Worm (Caenorhabditis elegans): ENCODE measurements around the gene cnnm-2.
A peak's percentile ranks its signal among the peaks of the same experiment; 100 is the strongest.

The cnnm-2 gene

DNA sequence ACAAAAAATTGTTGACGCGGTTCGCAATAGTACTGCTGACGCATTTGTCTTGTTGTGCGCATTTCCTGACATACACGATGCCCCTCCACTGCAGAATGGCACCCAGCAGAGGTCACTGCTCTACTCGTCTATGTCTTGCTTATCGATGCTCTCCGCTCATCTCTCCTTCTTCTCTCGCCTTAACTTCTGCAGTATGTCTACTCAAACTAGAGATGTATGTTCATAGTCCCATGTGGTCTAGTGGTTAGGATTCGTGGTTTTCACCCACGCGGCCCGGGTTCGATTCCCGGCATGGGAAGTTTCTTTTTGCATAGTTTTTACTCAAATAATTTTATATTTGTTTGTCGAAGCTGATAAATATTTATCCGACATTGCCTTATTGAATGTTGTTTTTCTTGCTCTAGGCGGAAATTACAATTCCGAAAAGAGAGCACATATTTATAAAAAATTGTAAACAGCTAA, 24.0 kb downstream of the cnnm-2 start, which contains the start of gene C28G1.2 (continued):
- peak; percentile 64 for TF ChIP-seq set-16 (GFP tag; IDR thresholded peaks at IDR 0.05)
- TF ChIP-seq F10B5.3 (tag; optimal IDR thresholded peaks at IDR 0.05) = peak; percentile 86
- peak; percentile 99 for TF ChIP-seq hmg-1.1 (GFP tag; IDR thresholded peaks at IDR 0.05)
- peak; percentile 95 for TF ChIP-seq arid-1 (GFP tag; conservative IDR thresholded peaks at IDR 0.05)
- TF ChIP-seq unc-39 (tag; optimal IDR thresholded peaks at IDR 0.05) = no peak
- TF ChIP-seq mxl-3 (GFP tag; optimal IDR thresholded peaks at IDR 0.05) = peak; percentile 87
- peak; percentile 89 for TF ChIP-seq D1046.2 (GFP tag; IDR thresholded peaks at IDR 0.05)
- no peak for TF ChIP-seq ceh-62 (tag; optimal IDR thresholded peaks at IDR 0.05)
- TF ChIP-seq spr-3 (GFP tag; optimal IDR thresholded peaks at IDR 0.05) = peak; percentile 87
- peak; percentile 65 to 88 for TF ChIP-seq lsy-2 (tag; optimal IDR thresholded peaks at IDR 0.05)
- peak; percentile 95; the same call in 1 of the 2 replicates for TF ChIP-seq Y75B8A.6 (GFP tag; IDR thresholded peaks at IDR 0.05)
- TF ChIP-seq ctbp-1 (GFP tag; IDR thresholded peaks at IDR 0.05) = peak; percentile 94
- TF ChIP-seq nhr-42 (GFP tag; IDR thresholded peaks at IDR 0.05) = peak; percentile 88
- TF ChIP-seq ceh-32 (tag; optimal IDR thresholded peaks at IDR 0.05; ENCODE audit: poor library complexity) = no peak
- no peak for TF ChIP-seq pqm-1 (tag; optimal IDR thresholded peaks at IDR 0.05)
- peak; percentile 10 for TF ChIP-seq egl-27 (tag; optimal IDR thresholded peaks at IDR 0.05)
- TF ChIP-seq ceh-82 (tag; optimal IDR thresholded peaks at IDR 0.05) = peak; percentile 14
- TF ChIP-seq F44E2.7 (GFP tag; IDR thresholded peaks at IDR 0.05) = peak; percentile 98
- peak in 1 of 2 experiments; percentile 98 for TF ChIP-seq unc-62 (GFP tag; optimal IDR thresholded peaks at IDR 0.05 in 1 of 2)
- TF ChIP-seq unc-62 (tag; optimal IDR thresholded peaks at IDR 0.05) = no peak
- TF ChIP-seq F26F4.8 (GFP tag; conservative IDR thresholded peaks at IDR 0.05) = peak; percentile 95
- peak; percentile 99 for TF ChIP-seq egl-43 (GFP tag; IDR thresholded peaks at IDR 0.05)
- TF ChIP-seq lin-29 (GFP tag; IDR thresholded peaks at IDR 0.05) = peak; percentile 86
- TF ChIP-seq mdl-1 (tag; optimal IDR thresholded peaks at IDR 0.05) = peak; percentile 77 to 84
- peak; percentile 57 for TF ChIP-seq jun-1 (tag; optimal IDR thresholded peaks at IDR 0.05)
- peak; percentile 85 to 95 for TF ChIP-seq daf-16 (GFP tag; optimal IDR thresholded peaks at IDR 0.05)
- peak; percentile 81 for TF ChIP-seq daf-16 (tag; optimal IDR thresholded peaks at IDR 0.05)
- TF ChIP-seq lir-3 (tag; optimal IDR thresholded peaks at IDR 0.05) = peak; percentile 88
- peak; percentile 82 for TF ChIP-seq zfp-2 (tag; optimal IDR thresholded peaks at IDR 0.05)
- TF ChIP-seq Y105C5A.15 (GFP tag; IDR thresholded peaks at IDR 0.05) = peak; percentile 89
- TF ChIP-seq aly-2 (tag; optimal IDR thresholded peaks at IDR 0.05) = no peak
- TF ChIP-seq dmd-9 (GFP tag; IDR thresholded peaks at IDR 0.05) = peak; percentile 93
- peak; percentile 97 for TF ChIP-seq rbr-2 (tag; optimal IDR thresholded peaks at IDR 0.05)
- peak; percentile 46 for TF ChIP-seq attf-4 (tag; optimal IDR thresholded peaks at IDR 0.05)
- TF ChIP-seq nhr-25 (tag; optimal IDR thresholded peaks at IDR 0.05; ENCODE audit: borderline replicate concordance, insufficient read depth) = peak; percentile 79
- no peak for TF ChIP-seq nhr-237 (tag; optimal IDR thresholded peaks at IDR 0.05)
- no peak for TF ChIP-seq tag-97 (GFP tag; IDR thresholded peaks at IDR 0.05)
- TF ChIP-seq ces-1 (GFP tag; optimal IDR thresholded peaks at IDR 0.05) = peak; percentile 60
- TF ChIP-seq lin-1 (GFP tag; IDR thresholded peaks at IDR 0.05) = peak; percentile 83
- peak; percentile 92 for TF ChIP-seq duxl-1 (tag; optimal IDR thresholded peaks at IDR 0.05; ENCODE audit: poor library complexity)
- TF ChIP-seq T26A8.4 (GFP tag; IDR thresholded peaks at IDR 0.05) = peak; percentile 95
- TF ChIP-seq zag-1 (tag; optimal IDR thresholded peaks at IDR 0.05) = peak; percentile 48
- peak; percentile 88 for TF ChIP-seq nhr-102 (tag; optimal IDR thresholded peaks at IDR 0.05)
- no peak for TF ChIP-seq fos-1 (tag; optimal IDR thresholded peaks at IDR 0.05)
- peak; percentile 99 for TF ChIP-seq aha-1 (tag)
- peak; percentile 97 for TF ChIP-seq ceh-20 (GFP tag; IDR thresholded peaks at IDR 0.05)
- peak; percentile 94 for TF ChIP-seq madf-9 (GFP tag; conservative IDR thresholded peaks at IDR 0.05)
- TF ChIP-seq nhr-111 (GFP tag; optimal IDR thresholded peaks at IDR 0.05) = peak; percentile 90
- peak; percentile 77 for TF ChIP-seq lin-13 (GFP tag; optimal IDR thresholded peaks at IDR 0.05)
- peak; percentile 88 for TF ChIP-seq F37D6.2 (tag; optimal IDR thresholded peaks at IDR 0.05)
- peak; percentile 67 for TF ChIP-seq unc-130 (GFP tag; optimal IDR thresholded peaks at IDR 0.05)
- no peak for TF ChIP-seq lin-39 (tag; optimal IDR thresholded peaks at IDR 0.05)

Data from whole organism, L4 larva.